Fruit fly (Drosophila melanogaster): ENCODE measurements around the gene CG6923.
A peak's percentile ranks its signal among the peaks of the same experiment; 100 is the strongest.

The CG6923 gene

dm6 chr3R:11779357-11780018 is 29.7 kb upstream of the CG6923 start (continued):
- peak; percentile 90 for TF ChIP-seq CG10669 (GFP tag; optimal IDR thresholded peaks at IDR 0.05)
- peak; percentile 81 for TF ChIP-seq CG16779 (tag; optimal IDR thresholded peaks at IDR 0.05)
- TF ChIP-seq CG8119 (GFP tag; IDR thresholded peaks at IDR 0.05): peak; percentile 84
- peak; percentile 94 for TF ChIP-seq OdsH (GFP tag; optimal IDR thresholded peaks at IDR 0.05)
- TF ChIP-seq fd59A (GFP tag; optimal IDR thresholded peaks at IDR 0.05): peak; percentile 92
- TF ChIP-seq CG34406 (GFP tag; optimal IDR thresholded peaks at IDR 0.05): peak; percentile 93
- peak; percentile 99 for TF ChIP-seq Eip78C (GFP tag)
- peak; percentile 80 for TF ChIP-seq dac (GFP tag; optimal IDR thresholded peaks at IDR 0.05)
- TF ChIP-seq lz (GFP tag; optimal IDR thresholded peaks at IDR 0.05): peak; percentile 94
- TF ChIP-seq CG10631 (GFP tag; optimal IDR thresholded peaks at IDR 0.05): peak; percentile 91
- TF ChIP-seq CG8632 (GFP tag; optimal IDR thresholded peaks at IDR 0.05): peak; percentile 88
- TF ChIP-seq esn (GFP tag; optimal IDR thresholded peaks at IDR 0.05): peak; percentile 95
- TF ChIP-seq CG32006 (GFP tag; optimal IDR thresholded peaks at IDR 0.05): peak; percentile 93
- TF ChIP-seq cyc (GFP tag; optimal IDR thresholded peaks at IDR 0.05): peak; percentile 91
- peak; percentile 95 for TF ChIP-seq acj6 (GFP tag; optimal IDR thresholded peaks at IDR 0.05)
- peak; percentile 67 for TF ChIP-seq fd85E (GFP tag; optimal IDR thresholded peaks at IDR 0.05)
- TF ChIP-seq CG6854 (GFP tag; optimal IDR thresholded peaks at IDR 0.05): peak; percentile 60
- TF ChIP-seq achi (GFP tag; optimal IDR thresholded peaks at IDR 0.05): peak; percentile 92
- TF ChIP-seq Hr38 (GFP tag; optimal IDR thresholded peaks at IDR 0.05): no peak

dm6 chr3R:11778879-11779278 is 29.1 kb upstream of the CG6923 start:
- TF ChIP-seq CG3919 (GFP tag; optimal IDR thresholded peaks at IDR 0.05) (no peak), cyc (GFP tag; optimal IDR thresholded peaks at IDR 0.05) (no peak), CG10669 (GFP tag; optimal IDR thresholded peaks at IDR 0.05) (no peak), CG11294 (GFP tag; IDR thresholded peaks at IDR 0.05) (peak; percentile 41; the same call in 1 of the 2 replicates), CG6163 (GFP tag; IDR thresholded peaks at IDR 0.05) (peak; percentile 77), CG6808 (GFP tag; optimal IDR thresholded peaks at IDR 0.05) (no peak), CG15336 (GFP tag; IDR thresholded peaks at IDR 0.05) (no peak; the same call in 1 of the 2 replicates), fkh (GFP tag; optimal IDR thresholded peaks at IDR 0.05) (no peak), Ets96B (tag; optimal IDR thresholded peaks at IDR 0.05) (no peak), CG10631 (GFP tag; optimal IDR thresholded peaks at IDR 0.05) (no peak), dsx (GFP tag; optimal IDR thresholded peaks at IDR 0.05; ENCODE audit: poor library complexity, severe bottlenecking) (no peak), Ets21C (GFP tag; optimal IDR thresholded peaks at IDR 0.05) (no peak), fd85E (GFP tag; optimal IDR thresholded peaks at IDR 0.05) (no peak), Gug (GFP tag; IDR thresholded peaks at IDR 0.05) (0 out of 2 replicates have a peak, but pooled peaks have one; percentile 30), lz (GFP tag; optimal IDR thresholded peaks at IDR 0.05) (no peak), CG3032 (tag; optimal IDR thresholded peaks at IDR 0.05) (no peak), Hr39 (GFP tag; optimal IDR thresholded peaks at IDR 0.05) (no peak), CG1621 (tag; optimal IDR thresholded peaks at IDR 0.05) (no peak), CG16779 (tag; optimal IDR thresholded peaks at IDR 0.05) (no peak), CG6854 (GFP tag; optimal IDR thresholded peaks at IDR 0.05) (no peak)

dm6 chr3R:11778012-11778865 is 28.4 kb upstream of the CG6923 start:
- TF ChIP-seq vri (GFP tag; optimal IDR thresholded peaks at IDR 0.05): no peak
- peak; percentile 52 for TF ChIP-seq spab (GFP tag; optimal IDR thresholded peaks at IDR 0.05)
- TF ChIP-seq esn (GFP tag; optimal IDR thresholded peaks at IDR 0.05): peak; percentile 63
- TF ChIP-seq Eip75B (GFP tag; optimal IDR thresholded peaks at IDR 0.05): peak; percentile 69
- peak; percentile 53 for TF ChIP-seq CG6276 (GFP tag; optimal IDR thresholded peaks at IDR 0.05)
- TF ChIP-seq eg (GFP tag; IDR thresholded peaks at IDR 0.05): peak; percentile 61
- peak; percentile 46 for TF ChIP-seq pdm3 (GFP tag; optimal IDR thresholded peaks at IDR 0.05)
- no peak for TF ChIP-seq CG7368 (GFP tag; optimal IDR thresholded peaks at IDR 0.05)
- TF ChIP-seq CG1621 (tag; optimal IDR thresholded peaks at IDR 0.05): peak; percentile 54
- peak; percentile 25 for TF ChIP-seq net (GFP tag; optimal IDR thresholded peaks at IDR 0.05)
- TF ChIP-seq CG6854 (GFP tag; optimal IDR thresholded peaks at IDR 0.05): peak; percentile 81
- TF ChIP-seq Gug (GFP tag; IDR thresholded peaks at IDR 0.05): peak; percentile 36; the same call in 1 of the 2 replicates
- TF ChIP-seq ss (GFP tag; optimal IDR thresholded peaks at IDR 0.05): peak; percentile 30 to 70
- TF ChIP-seq lz (GFP tag; optimal IDR thresholded peaks at IDR 0.05): peak; percentile 16
- TF ChIP-seq Sox15 (GFP tag; optimal IDR thresholded peaks at IDR 0.05): peak; percentile 77
- no peak for TF ChIP-seq fkh (GFP tag; optimal IDR thresholded peaks at IDR 0.05)
- TF ChIP-seq CG11294 (GFP tag; IDR thresholded peaks at IDR 0.05): no peak; the same call in 1 of the 2 replicates
- TF ChIP-seq CG34406 (GFP tag; optimal IDR thresholded peaks at IDR 0.05): peak; percentile 61
- peak; percentile 39 for TF ChIP-seq CG8319 (GFP tag; optimal IDR thresholded peaks at IDR 0.05)
- TF ChIP-seq achi (GFP tag; optimal IDR thresholded peaks at IDR 0.05): peak; percentile 80
- TF ChIP-seq CG3032 (tag; optimal IDR thresholded peaks at IDR 0.05): peak; percentile 46
- TF ChIP-seq Eip93F (GFP tag; optimal IDR thresholded peaks at IDR 0.05): peak; percentile 28
